Worm (Caenorhabditis elegans) whole organism, young adult: ENCODE data around the gene idpc-4.

Experiments
- ama-1 ChIP-seq, 3 experiments: fragments of 150-350 bp in 1 of 3; sonication (generic microtip) in 2 of 3; optimal IDR thresholded peaks; 2 replicates each; lab custom pipeline; 2014 to 2018; ENCODE audit warnings: missing biosample characterization in 2 of 3, missing genetic modification characterization in 2 of 3, missing genetic modification reagents in 2 of 3
- aptf-3 ChIP-seq: fragments of 200-800 bp; sonication (Bioruptor generic); IDR thresholded peaks from 2 replicates; pipeline ENCODE4 v1.3.6; 2022; ENCODE audit warnings: missing genetic modification characterization, missing compliant biosample characterization
- cebp-1 ChIP-seq, 2 experiments: fragments of 200-800 bp in 1 of 2; sonication (Bioruptor generic) in 1 of 2; sonication (generic microtip) in 1 of 2; IDR thresholded peaks in 1 of 2; optimal IDR thresholded peaks in 1 of 2; 2 replicates each; pipeline versions ENCODE4 v1.3.6 to Lab custom; 2017 to 2022; ENCODE audit warnings: missing compliant biosample characterization in 2 of 2, missing genetic modification characterization in 2 of 2, mild to moderate bottlenecking in 1 of 2, missing genetic modification reagents in 1 of 2, moderate library complexity in 1 of 2
- ceh-91 ChIP-seq: fragments of 200-800 bp; sonication (Bioruptor generic); IDR thresholded peaks from 2 replicates; pipeline ENCODE4 v1.3.6; 2022; ENCODE audit warnings: missing genetic modification reagents, missing genetic modification characterization, missing compliant biosample characterization
- dox-1 ChIP-seq: fragments of 200-800 bp; sonication (Bioruptor generic); IDR thresholded peaks from 2 replicates; pipeline ENCODE4 v1.3.6; 2022; ENCODE audit warnings: missing genetic modification reagents, missing genetic modification characterization, missing compliant biosample characterization
- dpl-1 ChIP-seq: fragments of 150-350 bp; optimal IDR thresholded peaks from 2 replicates; lab custom pipeline; 2014; ENCODE audit warnings: missing biosample characterization, missing genetic modification reagents, missing genetic modification characterization
- hmg-1.2 ChIP-seq: fragments of 200-800 bp; sonication (Bioruptor generic); IDR thresholded peaks from 2 replicates; pipeline ENCODE4 v1.3.6; 2022; ENCODE audit warnings: missing genetic modification reagents, missing genetic modification characterization, missing compliant biosample characterization
- hsf-1 ChIP-seq: fragments of 200-800 bp; sonication (Bioruptor generic); IDR thresholded peaks from 2 replicates; pipeline ENCODE4 v1.3.6; 2022; ENCODE audit warnings: missing genetic modification reagents, missing genetic modification characterization, missing compliant biosample characterization
- let-526 ChIP-seq: fragments of 200-800 bp; sonication (Bioruptor generic); IDR thresholded peaks from 2 replicates; pipeline ENCODE4 v1.3.6; 2022; ENCODE audit warnings: missing genetic modification reagents, missing genetic modification characterization, missing compliant biosample characterization
- pha-4 ChIP-seq: fragments of 150-350 bp; sonication (generic microtip); optimal IDR thresholded peaks from 2 replicates; lab custom pipeline; 2014; ENCODE audit warnings: missing biosample characterization, missing genetic modification reagents, missing genetic modification characterization
- tbp1 ChIP-seq: fragments of 200-800 bp; sonication (Bioruptor generic); optimal IDR thresholded peaks from 2 replicates; lab custom pipeline; 2018; ENCODE audit warnings: mild to moderate bottlenecking, missing genetic modification characterization, missing compliant biosample characterization

ce11 chrV:9633313-9633712 is 8.1 kb downstream of the idpc-4 start, which contains the start of gene col-147:
- TF ChIP-seq ama-1 (optimal IDR thresholded peaks at IDR 0.05; lab: Kevin White, UChicago): no peak
- no peak for TF ChIP-seq ama-1 (GFP tag; optimal IDR thresholded peaks at IDR 0.05; lab: Kevin White, UChicago)
- no peak for TF ChIP-seq cebp-1 (GFP tag; IDR thresholded peaks at IDR 0.05; lab: Robert Waterston, UW)
- TF ChIP-seq cebp-1 (tag; optimal IDR thresholded peaks at IDR 0.05; lab: Kevin White, UChicago): no peak
- no peak for TF ChIP-seq ceh-91 (GFP tag; lab: Robert Waterston, UW)
- no peak for TF ChIP-seq aptf-3 (GFP tag; lab: Robert Waterston, UW)
- no peak for TF ChIP-seq hmg-1.2
- no peak for TF ChIP-seq pha-4 (tag; lab: Kevin White, UChicago)
- no peak for TF ChIP-seq dpl-1
- TF ChIP-seq let-526: no peak
- TF ChIP-seq tbp1 (GFP tag; lab: Kevin White, UChicago): no peak
- TF ChIP-seq dox-1 (GFP tag; lab: Robert Waterston, UW): no peak
- no peak for TF ChIP-seq hsf-1 (GFP tag; lab: Robert Waterston, UW)
